Worm (Caenorhabditis elegans): ENCODE results near the gene Y39A3B.7.

Gene Y39A3B.7

ce11 chrIII:1969802-1970201, 15.0 kb downstream of the Y39A3B.7 start, which contains the start of gene moa-1:
moa-1 (minus strand) TSS chrIII:1969902.
- no peak for TF ChIP-seq ztf-11 (tag; optimal IDR thresholded peaks at IDR 0.05)
- TF ChIP-seq peb-1 (tag; optimal IDR thresholded peaks at IDR 0.05), result no peak
- TF ChIP-seq dmd-4 (tag; optimal IDR thresholded peaks at IDR 0.05), result no peak
- no peak for TF ChIP-seq sma-9 (GFP tag; optimal IDR thresholded peaks at IDR 0.05)
- TF ChIP-seq sma-9 (tag; optimal IDR thresholded peaks at IDR 0.05), result no peak
- TF ChIP-seq unc-55 (GFP tag; optimal IDR thresholded peaks at IDR 0.05), result no peak
- no peak for TF ChIP-seq gmeb-1 (tag; optimal IDR thresholded peaks at IDR 0.05)
- TF ChIP-seq alr-1 (tag; optimal IDR thresholded peaks at IDR 0.05), result no peak
- no peak for TF ChIP-seq ama-1 (optimal IDR thresholded peaks at IDR 0.05)
- no peak for TF ChIP-seq lin-13 (GFP tag; optimal IDR thresholded peaks at IDR 0.05)
- TF ChIP-seq egl-27 (tag; optimal IDR thresholded peaks at IDR 0.05), result no peak
- TF ChIP-seq nhr-21 (tag; optimal IDR thresholded peaks at IDR 0.05), result no peak
- no peak for TF ChIP-seq nhr-77 (tag; optimal IDR thresholded peaks at IDR 0.05)
- no peak for TF ChIP-seq crh-2 (tag; optimal IDR thresholded peaks at IDR 0.05)
- no peak for TF ChIP-seq nhr-6 (tag; optimal IDR thresholded peaks at IDR 0.05)
- TF ChIP-seq blmp-1 (tag; optimal IDR thresholded peaks at IDR 0.05; ENCODE audit: insufficient read depth), result no peak
- TF ChIP-seq aly-2 (tag; optimal IDR thresholded peaks at IDR 0.05), result no peak

ce11 chrIII:1963128-1963527, 21.6 kb downstream of the Y39A3B.7 start:
- no peak for TF ChIP-seq nhr-237 (tag; optimal IDR thresholded peaks at IDR 0.05)
- no peak for TF ChIP-seq lin-13 (GFP tag; optimal IDR thresholded peaks at IDR 0.05)
- TF ChIP-seq ztf-1 (GFP tag; conservative IDR thresholded peaks at IDR 0.05), result no peak
- no peak for TF ChIP-seq elt-1 (tag; optimal IDR thresholded peaks at IDR 0.05)
- no peak for TF ChIP-seq dmd-4 (tag; optimal IDR thresholded peaks at IDR 0.05)
- no peak for TF ChIP-seq nhr-10 (tag; optimal IDR thresholded peaks at IDR 0.05)
- TF ChIP-seq zag-1 (tag; optimal IDR thresholded peaks at IDR 0.05), result no peak
- no peak for TF ChIP-seq R02D3.7 (tag; optimal IDR thresholded peaks at IDR 0.05)
- TF ChIP-seq nhr-25 (tag; optimal IDR thresholded peaks at IDR 0.05), result no peak
- TF ChIP-seq lin-11 (tag; optimal IDR thresholded peaks at IDR 0.05), result no peak
- no peak for TF ChIP-seq unc-39 (tag; optimal IDR thresholded peaks at IDR 0.05)
- TF ChIP-seq nhr-129 (tag; optimal IDR thresholded peaks at IDR 0.05), result no peak
- no peak for TF ChIP-seq mab-5 (tag; optimal IDR thresholded peaks at IDR 0.05)
- TF ChIP-seq ztf-4 (tag; optimal IDR thresholded peaks at IDR 0.05), result no peak
- TF ChIP-seq sem-4 (tag; optimal IDR thresholded peaks at IDR 0.05), result no peak
- no peak for TF ChIP-seq ama-1 (optimal IDR thresholded peaks at IDR 0.05)
- TF ChIP-seq unc-62 (GFP tag; optimal IDR thresholded peaks at IDR 0.05), result no peak

- TF ChIP-seq unc-39 (tag; optimal IDR thresholded peaks at IDR 0.05), result no peak
- no peak for TF ChIP-seq nhr-21 (tag; optimal IDR thresholded peaks at IDR 0.05)
- TF ChIP-seq fos-1 (tag; optimal IDR thresholded peaks at IDR 0.05), result peak; percentile 6
- TF ChIP-seq skn-1 (tag; optimal IDR thresholded peaks at IDR 0.05), result no peak
- TF ChIP-seq mdl-1 (tag; optimal IDR thresholded peaks at IDR 0.05), result no peak
- no peak for TF ChIP-seq nhr-25 (tag; optimal IDR thresholded peaks at IDR 0.05)
- no peak for TF ChIP-seq ama-1 (optimal IDR thresholded peaks at IDR 0.05)
- no peak for TF ChIP-seq ceh-16 (tag; optimal IDR thresholded peaks at IDR 0.05)
- TF ChIP-seq sma-9 (GFP tag; optimal IDR thresholded peaks at IDR 0.05), result no peak
- TF ChIP-seq sma-9 (tag; optimal IDR thresholded peaks at IDR 0.05), result no peak
Measured at ce11 chrIII:1962552-1962951, 22.2 kb downstream of the Y39A3B.7 start.

- TF ChIP-seq unc-62 (GFP tag; optimal IDR thresholded peaks at IDR 0.05) (no peak), unc-55 (GFP tag; optimal IDR thresholded peaks at IDR 0.05) (peak; percentile 37)
Measured at ce11 chrIII:1961895-1962506, 22.8 kb downstream of the Y39A3B.7 start, which contains the start of gene mboa-6. mboa-6 (minus strand) TSS chrIII:1961945.

ce11 chrIII:1955520-1956095, 29.2 kb downstream of the Y39A3B.7 start:
- no peak for TF ChIP-seq peb-1 (tag; optimal IDR thresholded peaks at IDR 0.05)
- no peak for TF ChIP-seq nhr-77 (tag; optimal IDR thresholded peaks at IDR 0.05)
- TF ChIP-seq alr-1 (tag; optimal IDR thresholded peaks at IDR 0.05), result no peak
- no peak for TF ChIP-seq ceh-82 (tag; optimal IDR thresholded peaks at IDR 0.05)
- TF ChIP-seq elt-1 (tag; optimal IDR thresholded peaks at IDR 0.05), result no peak
- no peak for TF ChIP-seq gmeb-1 (tag; optimal IDR thresholded peaks at IDR 0.05)
- TF ChIP-seq ama-1 (optimal IDR thresholded peaks at IDR 0.05), result no peak
- TF ChIP-seq lsy-2 (tag; optimal IDR thresholded peaks at IDR 0.05), result no peak
- TF ChIP-seq unc-39 (tag; optimal IDR thresholded peaks at IDR 0.05), result no peak
- no peak for TF ChIP-seq nhr-23 (tag; optimal IDR thresholded peaks at IDR 0.05)
- no peak for TF ChIP-seq nhr-21 (tag; optimal IDR thresholded peaks at IDR 0.05)
- no peak for TF ChIP-seq ztf-11 (tag; optimal IDR thresholded peaks at IDR 0.05)
- no peak for TF ChIP-seq skn-1 (tag; optimal IDR thresholded peaks at IDR 0.05)
- no peak for TF ChIP-seq elt-3 (tag; optimal IDR thresholded peaks at IDR 0.05)
- TF ChIP-seq sem-4 (tag; optimal IDR thresholded peaks at IDR 0.05), result no peak
- TF ChIP-seq blmp-1 (tag; optimal IDR thresholded peaks at IDR 0.05; ENCODE audit: insufficient read depth), result no peak
- no peak for TF ChIP-seq unc-62 (GFP tag; optimal IDR thresholded peaks at IDR 0.05)
- TF ChIP-seq Y55F3AM.14 (GFP tag; optimal IDR thresholded peaks at IDR 0.05), result no peak
- TF ChIP-seq fos-1 (tag; optimal IDR thresholded peaks at IDR 0.05), result no peak
- no peak for TF ChIP-seq dmd-4 (tag; optimal IDR thresholded peaks at IDR 0.05)

Measured in whole organism, L2 larva.